Worm (Caenorhabditis elegans) whole organism, L3 larva: ENCODE measurements around the gene ufd-3.

Experiments
- snpc-4 ChIP-seq: fragments of 150-350 bp; optimal IDR thresholded peaks from 2 replicates; lab custom pipeline; 2014; ENCODE audit warnings: missing biosample characterization, missing genetic modification characterization
- ztf-4 ChIP-seq: fragments of 150-350 bp; optimal IDR thresholded peaks from 2 replicates; lab custom pipeline; 2014; ENCODE audit warnings: missing biosample characterization, missing genetic modification characterization

ce11 chrII:9974210-9974609 is 33.7 kb downstream of the ufd-3 start:
- TF ChIP-seq ztf-4 (tag; lab: Kevin White, UChicago) (no peak), snpc-4 (tag; lab: Kevin White, UChicago) (no peak)
